Worm (Caenorhabditis elegans) whole organism, L4/young adult: ENCODE results near the gene oef-1.
"Not testable (repeated sequence)": the region's sequence is repeated elsewhere in the genome, so short reads cannot be mapped to it uniquely, and the experiment has no call there.

Experiments
- W03F9.2 ChIP-seq: fragments of 150-350 bp; optimal IDR thresholded peaks from 2 replicates; lab custom pipeline; 2014; ENCODE audit warnings: missing biosample characterization, missing genetic modification characterization
- dao-5 ChIP-seq: sonication (generic microtip); optimal IDR thresholded peaks from 2 replicates; lab custom pipeline; 2016; ENCODE audit warnings: missing genotype, missing genetic modification characterization, moderate library complexity, missing compliant biosample characterization
- him-1 ChIP-seq: sonication (generic microtip); optimal IDR thresholded peaks from 2 replicates; lab custom pipeline; 2016; ENCODE audit warnings: missing genotype, missing genetic modification reagents, missing genetic modification characterization, missing compliant biosample characterization

The oef-1 gene

DNA sequence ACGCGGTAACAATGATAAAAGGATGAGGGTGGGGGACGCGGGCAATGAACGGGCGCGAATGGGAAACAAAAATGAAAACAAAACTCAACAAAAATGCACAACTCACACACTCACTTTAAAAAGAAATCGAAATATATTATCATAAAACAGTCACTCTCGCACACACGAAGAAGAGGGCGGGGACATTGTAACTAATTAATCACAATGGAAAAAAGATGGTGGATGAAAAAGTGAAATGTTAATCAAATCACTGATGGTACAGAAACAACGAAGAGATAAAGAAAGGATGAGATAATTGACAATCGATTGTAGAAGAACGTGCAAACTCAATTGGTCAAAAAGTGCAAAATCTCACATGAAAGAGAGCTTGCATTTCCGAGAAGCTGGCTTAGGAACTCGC is 11.0 kb downstream of the oef-1 start:
- no peak for TF ChIP-seq dao-5 (tag; lab: Kevin White, UChicago)
- no peak for TF ChIP-seq him-1
- no peak for TF ChIP-seq W03F9.2

DNA sequence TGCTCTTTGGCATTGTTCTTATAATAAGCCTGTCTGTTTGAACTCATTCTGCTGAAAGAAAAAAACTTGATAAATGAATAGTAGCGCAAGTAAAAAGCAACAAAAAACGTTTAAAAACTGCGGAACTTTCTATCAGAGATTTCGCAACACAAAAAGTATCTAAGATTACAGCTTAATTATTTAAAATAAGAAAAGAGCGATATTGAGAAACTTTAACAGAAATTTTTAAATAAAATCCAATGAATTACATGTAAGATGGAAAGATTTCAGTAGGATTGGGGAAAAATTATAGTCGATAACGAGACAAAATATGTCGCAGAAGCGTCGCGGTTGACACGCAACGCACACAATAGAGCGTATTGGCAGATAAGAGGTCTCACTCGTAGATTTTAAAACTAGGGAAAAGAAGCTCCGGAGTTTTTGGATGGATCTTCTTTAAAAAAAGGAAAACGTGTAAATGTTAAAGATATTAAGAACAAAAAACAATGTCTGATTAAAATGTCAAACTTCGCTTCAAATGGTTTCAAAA is 13.5 kb downstream of the oef-1 start, which contains the start of gene ima-3:
Gene ima-3 (minus strand): TSS at position 51 of the 529 bp plus-strand sequence.
- TF ChIP-seq him-1 (no peak), W03F9.2 (peak; percentile 27)

DNA sequence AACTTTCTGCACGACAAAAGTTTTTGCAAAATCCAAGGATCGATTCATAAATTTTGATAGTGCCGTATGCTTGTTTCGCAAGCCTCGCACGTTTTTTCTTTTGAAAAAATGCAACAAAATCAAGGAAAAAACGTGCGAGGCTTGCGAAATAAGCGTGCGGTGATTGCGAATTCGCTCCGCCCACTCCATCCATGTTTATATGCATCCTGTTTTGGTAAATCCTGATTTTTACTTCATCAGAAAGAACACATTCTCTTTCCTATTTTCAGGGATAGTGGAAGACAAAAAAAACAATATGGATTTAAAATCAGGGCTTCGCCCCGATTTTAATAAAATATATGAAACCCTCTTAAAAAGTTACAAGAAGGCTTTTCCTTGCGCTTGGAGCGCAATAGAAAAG is 15.6 kb downstream of the oef-1 start, which contains the start of gene F32E10.9:
Gene F32E10.9 (minus strand): TSS at position 101 of the 400 bp plus-strand sequence.
- TF ChIP-seq W03F9.2; him-1; dao-5 (tag; lab: Kevin White, UChicago): not testable (repeated sequence)

DNA sequence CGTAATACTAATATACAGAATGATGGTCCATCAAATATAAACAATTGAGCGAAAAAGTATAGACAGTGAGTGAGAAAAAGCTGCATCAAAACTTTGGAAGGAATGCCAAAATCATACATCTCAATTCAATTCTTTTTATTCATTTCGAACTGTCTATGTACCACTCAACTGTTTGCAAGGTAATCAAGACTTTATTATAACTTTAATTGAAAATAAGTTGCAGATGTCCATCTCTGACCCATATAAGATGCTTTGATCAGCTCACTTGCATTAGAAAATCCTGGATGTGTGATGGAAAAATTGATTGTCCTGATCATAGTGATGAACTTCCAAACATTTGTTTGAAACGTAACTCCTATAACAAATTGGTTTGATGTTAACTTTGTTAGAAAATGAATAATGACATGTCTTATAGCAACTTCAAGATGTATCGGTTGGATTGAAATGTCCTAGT is 19.4 kb downstream of the oef-1 start, which contains the start of gene F32E10.8:
Gene F32E10.8 (plus strand): TSS at position 51 of the 454 bp plus-strand sequence.
- TF ChIP-seq dao-5 (tag; lab: Kevin White, UChicago) (no peak), W03F9.2 (no peak), him-1 (no peak)

- TF ChIP-seq dao-5 (tag; lab: Kevin White, UChicago) (no peak), him-1 (no peak), W03F9.2 (no peak)
Measured at ce11 chrIV:7568593-7568992, 20.4 kb downstream of the oef-1 start, which contains the start of gene clec-180. clec-180 (plus strand) TSS chrIV:7568893.

DNA sequence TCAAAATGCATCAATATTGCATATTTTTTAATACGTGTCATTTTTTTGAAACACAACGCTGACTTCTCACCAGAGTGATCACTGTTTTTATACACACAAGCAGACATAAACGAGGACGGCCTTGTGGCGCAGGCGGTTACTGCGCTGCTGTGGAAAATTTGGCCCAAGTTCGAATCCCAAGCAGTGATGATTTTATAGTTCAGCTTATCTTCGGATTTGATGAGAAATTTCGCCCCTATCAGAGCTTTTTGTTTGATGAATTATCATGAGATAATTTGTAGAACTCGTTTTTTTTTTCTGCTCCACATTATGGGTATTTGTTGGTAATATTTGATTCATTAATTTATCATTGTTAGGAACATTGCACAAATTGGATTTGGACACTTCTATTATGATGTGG is 25.7 kb downstream of the oef-1 start:
- TF ChIP-seq dao-5 (tag; lab: Kevin White, UChicago) (peak; percentile 90), W03F9.2 (peak; percentile 76), him-1 (peak; percentile 90)

DNA sequence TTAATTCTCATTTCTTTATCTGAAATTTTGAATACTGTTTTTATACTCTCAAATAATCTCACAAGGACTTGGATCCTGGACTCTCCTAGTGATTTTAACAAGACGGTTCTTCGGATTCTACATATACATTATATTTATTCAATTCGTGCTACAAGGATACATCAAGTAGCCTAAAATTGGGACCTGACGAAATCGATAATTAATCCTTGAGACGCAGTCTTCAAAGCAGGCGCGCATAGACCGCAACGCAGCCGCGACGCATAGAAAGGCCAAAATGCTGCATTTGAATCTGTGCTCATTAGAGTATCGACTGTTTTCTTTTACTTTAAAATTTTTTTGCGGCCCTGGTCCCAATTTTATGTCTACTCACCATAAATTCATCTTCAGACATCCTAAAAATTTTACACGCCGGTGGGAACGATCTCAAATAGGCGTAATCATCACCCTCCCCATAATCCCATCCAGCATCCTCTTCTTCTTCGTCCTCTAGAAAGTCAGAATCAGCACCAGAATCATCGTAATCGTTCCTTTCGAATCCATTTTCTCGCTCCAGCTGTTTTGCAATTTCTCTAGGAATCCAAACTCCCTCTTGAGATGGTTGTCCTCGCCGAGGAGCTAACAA is 27.0 kb downstream of the oef-1 start, which contains the start of gene cec-4:
Gene cec-4 (plus strand): TSS at position 572 of the 622 bp plus-strand sequence.
- TF ChIP-seq dao-5 (tag; lab: Kevin White, UChicago) (no peak), him-1 (no peak), W03F9.2 (no peak)

ce11 chrIV:7578281-7578680 is 30.1 kb downstream of the oef-1 start, which contains the start of gene F32E10.5:
F32E10.5 (minus strand) TSS chrIV:7578381.
- TF ChIP-seq W03F9.2: no peak
- TF ChIP-seq dao-5 (tag; lab: Kevin White, UChicago): no peak
- TF ChIP-seq him-1: no peak

ce11 chrIV:7580062-7580614 is 31.9 kb downstream of the oef-1 start, which contains the start of the genes cec-5 and nol-10:
cec-5 (minus strand) TSS chrIV:7580112.
nol-10 (plus strand) TSS chrIV:7580597.
- TF ChIP-seq W03F9.2 (peak; percentile 95), dao-5 (tag; lab: Kevin White, UChicago) (no peak)

DNA sequence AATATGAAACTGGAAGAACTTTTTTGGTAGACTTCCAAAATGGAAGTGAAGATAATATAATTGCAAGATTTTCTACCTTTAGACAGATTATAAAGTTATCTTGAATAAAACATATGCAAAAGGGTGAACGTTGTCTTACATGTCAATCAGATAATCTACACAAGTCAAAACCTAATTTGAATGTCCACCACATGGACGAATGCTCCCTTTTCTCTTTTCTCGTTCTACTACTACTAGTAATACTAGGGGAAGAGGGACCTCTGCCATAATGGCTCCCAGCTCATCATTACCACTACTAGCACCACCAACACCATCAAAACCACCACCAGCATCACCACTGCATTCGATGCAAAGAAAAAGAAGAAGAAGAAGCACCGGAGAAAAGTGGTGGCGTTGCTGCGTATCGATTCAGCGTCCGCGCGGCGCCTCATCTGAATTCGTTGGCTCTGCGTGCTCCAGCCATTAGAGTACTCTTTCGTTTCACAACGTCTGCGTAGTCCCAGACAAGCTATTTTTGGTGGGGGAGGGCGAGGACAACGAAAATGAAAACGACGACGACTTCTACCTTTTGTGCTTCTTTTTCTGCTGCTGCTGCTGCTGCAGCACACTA is 37.2 kb downstream of the oef-1 start:
- TF ChIP-seq him-1: peak; percentile 14
- no peak for TF ChIP-seq W03F9.2

DNA sequence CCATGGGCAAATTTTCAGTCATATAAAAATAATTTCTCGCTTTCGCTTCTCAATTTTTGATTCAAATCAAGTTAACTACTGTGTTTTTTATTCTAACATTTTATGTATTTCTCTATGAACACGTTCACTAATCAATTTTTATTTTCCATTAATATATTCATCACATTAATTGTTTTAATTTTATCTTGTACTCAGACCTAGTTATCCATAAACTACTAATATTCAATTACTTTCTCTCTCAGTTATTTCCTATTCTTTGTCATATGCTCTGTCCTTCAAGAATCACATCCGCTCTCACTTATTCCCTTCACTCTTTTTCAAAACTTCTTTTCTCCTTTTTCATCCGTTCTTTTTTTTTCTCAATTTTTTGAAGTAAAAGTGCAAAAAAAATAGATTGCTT is 38.8 kb downstream of the oef-1 start:
- no peak for TF ChIP-seq W03F9.2
- no peak for TF ChIP-seq him-1

- no peak for TF ChIP-seq him-1
- no peak for TF ChIP-seq W03F9.2
- TF ChIP-seq dao-5 (tag; lab: Kevin White, UChicago): no peak
Measured at ce11 chrIV:7588631-7589030, 40.4 kb downstream of the oef-1 start, which contains the start of gene cla-1. cla-1 (plus strand) TSS chrIV:7588931.
